Worm (Caenorhabditis elegans) whole organism, mixed stage, embryonic: ENCODE results near the gene lgc-43.

Experiments
- blmp-1 ChIP-seq: fragments of 150-350 bp; optimal IDR thresholded peaks from 2 replicates; lab custom pipeline; 2014; ENCODE audit warnings: missing biosample characterization, missing genetic modification characterization
- elt-3 ChIP-seq: fragments of 150-350 bp; optimal IDR thresholded peaks from 2 replicates; lab custom pipeline; 2014; ENCODE audit warnings: missing biosample characterization, missing genetic modification characterization
- nhr-12 ChIP-seq: fragments of 150-350 bp; optimal IDR thresholded peaks from 2 replicates; lab custom pipeline; 2014; ENCODE audit warnings: missing biosample characterization, missing genetic modification characterization
- nhr-76 ChIP-seq: sonication (generic microtip); optimal IDR thresholded peaks from 2 replicates; lab custom pipeline; 2017; ENCODE audit warnings: missing biosample characterization, missing genetic modification characterization
- snpc-4 ChIP-seq: fragments of 150-350 bp; optimal IDR thresholded peaks from 2 replicates; lab custom pipeline; 2014; ENCODE audit warnings: missing biosample characterization, missing genetic modification characterization
- unc-39 ChIP-seq: fragments of 150-350 bp; optimal IDR thresholded peaks from 2 replicates; lab custom pipeline; 2014; ENCODE audit warnings: missing biosample characterization, missing genetic modification characterization
- ztf-11 ChIP-seq: fragments of 150-350 bp; optimal IDR thresholded peaks from 2 replicates; lab custom pipeline; 2014; ENCODE audit warnings: missing biosample characterization, missing genetic modification characterization

ce11 chrIV:10558415-10558814, 20.1 kb upstream of the lgc-43 start, which contains the start of gene zim-3:
- no peak for TF ChIP-seq ztf-11 (tag; lab: Kevin White, UChicago)
- TF ChIP-seq snpc-4 (tag; lab: Kevin White, UChicago): no peak
- no peak for TF ChIP-seq unc-39 (tag; lab: Kevin White, UChicago)
- TF ChIP-seq nhr-76: no peak
- TF ChIP-seq elt-3: no peak
- TF ChIP-seq blmp-1 (tag; lab: Kevin White, UChicago): no peak
- TF ChIP-seq nhr-12 (tag; lab: Kevin White, UChicago): no peak
